Fruit fly (Drosophila melanogaster) ovary, adult (tissue): ENCODE data around the gene CG33483.
A peak's percentile ranks its signal among the peaks of the same experiment; 100 is the strongest.

Experiments
- CG17801 ChIP-seq: fragments of 200-800 bp; optimal IDR thresholded peaks from 2 replicates; lab custom pipeline; 2019; ENCODE audit warnings: missing biosample characterization, mild to moderate bottlenecking, missing genetic modification characterization, moderate library complexity; ENCODE audit not compliant: partially characterized antibody

Gene CG33483

dm6 chr3R:30903994-30904393, 2.0 kb upstream of the CG33483 start:
- no peak for TF ChIP-seq CG17801 (GFP tag; lab: Kevin White, UChicago)

DNA sequence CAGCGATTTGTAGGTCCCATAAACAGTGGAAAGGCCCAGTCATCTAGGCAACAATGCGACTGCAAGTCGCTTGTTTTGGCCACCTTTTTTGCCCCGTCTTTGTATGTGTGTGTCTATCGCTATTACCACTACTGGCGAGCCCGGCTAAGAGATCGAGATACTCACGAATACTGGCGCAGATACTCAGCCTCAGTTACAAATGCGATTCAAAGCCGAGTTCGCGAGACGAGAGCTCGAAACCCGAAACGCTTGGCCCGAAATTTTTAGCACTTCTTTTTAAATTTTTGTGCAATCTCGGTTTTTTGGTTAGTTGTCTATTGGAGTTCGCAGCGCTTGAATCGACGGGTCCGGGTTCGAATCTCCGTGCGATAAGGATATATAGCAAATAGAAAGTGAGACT, 8.2 kb downstream of the CG33483 start, which contains the start of gene Cyp4c3:
Cyp4c3 (plus strand) TSS at position 301 of the 400 bp plus-strand sequence.
- TF ChIP-seq CG17801 (GFP tag; lab: Kevin White, UChicago), result no peak

- TF ChIP-seq CG17801 (GFP tag; lab: Kevin White, UChicago), result no peak
These were observed 11.9 kb downstream of the CG33483 start for dm6 chr3R:30890045-30890444.

DNA sequence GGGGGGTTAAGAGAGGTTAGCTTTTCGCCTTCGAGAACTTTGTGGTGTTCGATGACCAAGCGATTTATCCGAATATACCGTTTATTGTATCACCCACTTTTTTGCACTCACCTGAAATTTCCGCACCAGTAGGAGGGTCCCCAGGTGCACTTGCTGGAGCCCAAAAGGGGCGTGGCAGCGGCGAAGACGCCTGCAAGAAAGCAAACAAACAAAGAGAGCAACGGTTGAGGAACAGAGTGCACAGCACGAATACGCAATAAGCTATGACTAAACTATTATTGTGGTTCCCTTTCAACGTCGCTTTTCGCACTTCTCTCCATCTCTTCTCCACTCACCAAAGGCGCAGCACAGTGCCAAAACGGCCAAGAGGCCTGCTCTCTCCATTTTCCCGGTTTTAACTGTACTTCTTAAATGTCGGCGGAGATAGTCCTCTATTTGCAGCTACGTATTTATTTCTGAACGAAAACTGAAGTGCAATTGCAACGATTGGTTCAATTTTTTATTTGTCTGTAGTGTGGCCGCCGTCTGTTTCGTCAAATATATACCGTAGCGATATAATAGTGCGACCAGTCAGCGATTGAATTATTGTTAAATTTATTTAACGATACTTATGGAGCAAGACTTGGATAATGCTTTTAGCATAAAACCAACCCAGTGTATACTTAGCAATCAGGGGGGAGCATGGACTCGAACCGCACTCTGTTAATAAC, 13.3 kb downstream of the CG33483 start, which contains the start of gene Sap-r:
Sap-r (minus strand) TSS at position 513 of the 710 bp plus-strand sequence.
- TF ChIP-seq CG17801 (GFP tag; lab: Kevin White, UChicago), result peak; percentile 53

- peak; percentile 60 for TF ChIP-seq CG17801 (GFP tag; lab: Kevin White, UChicago)
These were observed 14.0 kb downstream of the CG33483 start for dm6 chr3R:30887711-30888549.

dm6 chr3R:30887302-30887701, 14.7 kb downstream of the CG33483 start:
- TF ChIP-seq CG17801 (GFP tag; lab: Kevin White, UChicago), result no peak

DNA sequence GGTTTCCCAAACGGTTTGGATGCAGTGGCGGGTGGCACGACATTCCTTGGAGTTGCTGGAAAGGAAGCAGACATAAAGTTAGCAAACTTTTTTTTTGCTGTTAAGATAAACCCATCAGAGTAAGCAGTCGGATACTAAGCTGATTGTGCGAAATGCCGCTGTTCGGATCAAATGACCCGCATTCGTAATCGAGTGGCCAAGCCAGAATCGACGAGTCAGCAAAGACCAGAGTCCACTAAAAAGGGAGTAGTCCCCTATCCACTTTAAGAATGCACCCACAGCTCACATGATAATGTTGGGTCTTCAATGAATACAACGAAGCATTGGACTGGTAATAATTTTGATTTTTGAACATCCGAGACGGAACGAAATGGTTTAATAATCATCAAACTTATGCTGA, 15.1 kb downstream of the CG33483 start:
- peak; percentile 18 for TF ChIP-seq CG17801 (GFP tag; lab: Kevin White, UChicago)

DNA sequence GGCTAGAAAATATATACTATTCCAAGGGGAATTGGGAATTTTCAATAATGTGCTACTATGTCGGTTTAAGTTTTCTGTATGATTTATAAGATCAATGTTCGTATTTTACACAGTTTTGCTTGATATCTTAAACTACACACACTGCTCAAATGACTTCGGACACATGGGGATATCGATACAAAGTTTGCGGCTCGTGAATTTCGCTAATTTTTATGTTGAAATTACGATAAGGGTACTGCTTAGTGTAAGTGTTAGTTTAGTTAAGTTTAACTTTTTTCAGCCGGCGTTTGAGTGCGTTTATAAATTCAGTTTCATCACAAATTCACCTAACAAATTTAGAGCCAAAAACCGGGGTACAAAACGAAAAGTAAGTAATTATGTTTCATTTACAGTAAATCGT, 18.6 kb downstream of the CG33483 start, which contains the start of gene CG15547:
CG15547 (minus strand) TSS at position 101 of the 400 bp plus-strand sequence.
- no peak for TF ChIP-seq CG17801 (GFP tag; lab: Kevin White, UChicago)

- no peak for TF ChIP-seq CG17801 (GFP tag; lab: Kevin White, UChicago)
These were observed 21.1 kb downstream of the CG33483 start, which contains the start of gene CG12071 for dm6 chr3R:30880894-30881293. Gene CG12071, minus strand, starts transcription at chr3R:30881027.

dm6 chr3R:30880024-30880423, 21.9 kb downstream of the CG33483 start:
- no peak for TF ChIP-seq CG17801 (GFP tag; lab: Kevin White, UChicago)

DNA sequence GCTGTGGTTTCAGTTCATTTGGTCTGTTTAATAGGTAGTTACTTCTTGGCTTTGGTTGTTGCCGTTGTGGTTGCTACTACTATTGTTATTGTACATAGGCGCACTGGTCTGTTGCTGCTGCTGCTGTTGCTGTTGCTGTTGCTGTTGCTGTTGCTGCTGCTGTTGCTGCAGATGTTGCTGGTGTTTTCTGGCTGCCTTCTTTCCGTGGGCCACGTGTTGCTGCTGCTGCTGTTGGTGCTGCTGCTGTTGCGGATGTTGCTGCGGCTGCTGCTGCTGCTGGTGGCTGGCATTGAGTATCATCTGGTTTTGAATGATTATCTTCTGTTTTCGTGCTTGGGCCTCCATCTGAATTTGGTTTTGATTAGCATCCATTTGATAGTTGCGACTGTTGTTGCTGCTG, 23.9 kb downstream of the CG33483 start:
- no peak for TF ChIP-seq CG17801 (GFP tag; lab: Kevin White, UChicago)

dm6 chr3R:30876136-30876683, 25.8 kb downstream of the CG33483 start, which contains the start of gene CG15546:
Gene CG15546, minus strand, starts transcription at chr3R:30876186.
- TF ChIP-seq CG17801 (GFP tag; lab: Kevin White, UChicago), result no peak

- no peak for TF ChIP-seq CG17801 (GFP tag; lab: Kevin White, UChicago)
These were observed 27.3 kb downstream of the CG33483 start for dm6 chr3R:30874679-30875078.

dm6 chr3R:30872301-30873044, 29.5 kb downstream of the CG33483 start, which contains the start of gene CG15545:
Gene CG15545, minus strand, starts transcription at chr3R:30872351.
- TF ChIP-seq CG17801 (GFP tag; lab: Kevin White, UChicago), result no peak
